Worm (Caenorhabditis elegans): ENCODE measurements around the gene lgc-38.

ce11 chrIII:6989201-6989600, 19.7 kb upstream of the lgc-38 start:
- TF ChIP-seq him-1 (tag; optimal IDR thresholded peaks at IDR 0.05) (no peak), W03F9.2 (tag; optimal IDR thresholded peaks at IDR 0.05) (peak; percentile 10), dao-5 (tag; optimal IDR thresholded peaks at IDR 0.05) (no peak)
